Worm (Caenorhabditis elegans): ENCODE results near the gene Y60C6A.2.

- no peak for TF ChIP-seq ztf-11 (tag; optimal IDR thresholded peaks at IDR 0.05)
- TF ChIP-seq mdt-29 (GFP tag; IDR thresholded peaks at IDR 0.05): no peak
- TF ChIP-seq nhr-76 (tag; optimal IDR thresholded peaks at IDR 0.05): no peak
- no peak for TF ChIP-seq cey-2 (tag; optimal IDR thresholded peaks at IDR 0.05; ENCODE audit: borderline replicate concordance, insufficient read depth)
- no peak for TF ChIP-seq ama-1 (optimal IDR thresholded peaks at IDR 0.05)
Observed at ce11 chrV:4791569-4791968, 6.3 kb upstream of the Y60C6A.2 start, which contains the start of gene R02F11.11.
